Fruit fly (Drosophila melanogaster): ENCODE data around the gene CG10793.

The CG10793 gene

dm6 chrX:3311312-3311711 lies 4.9 kb downstream of the CG10793 start:
- TF ChIP-seq CG10348 (GFP tag; IDR thresholded peaks at IDR 0.05) (no peak), fd96Ca (GFP tag; IDR thresholded peaks at IDR 0.05) (no peak), CG8301 (tag; optimal IDR thresholded peaks at IDR 0.05) (no peak), CG9948 (tag; optimal IDR thresholded peaks at IDR 0.05) (no peak), CG4496 (GFP tag; IDR thresholded peaks at IDR 0.05) (no peak)

dm6 chrX:3310827-3311226 lies 5.4 kb downstream of the CG10793 start:
- TF ChIP-seq rn (GFP tag; IDR thresholded peaks at IDR 0.05) (0 out of 2 replicates have a peak, but pooled peaks have one; percentile 51), gl (tag; optimal IDR thresholded peaks at IDR 0.05) (peak; percentile 61), CG14655 (GFP tag; optimal IDR thresholded peaks at IDR 0.05) (peak; percentile 79), Pif1B (GFP tag; optimal IDR thresholded peaks at IDR 0.05) (peak; percentile 40), EcR (GFP tag; optimal IDR thresholded peaks at IDR 0.05) (no peak), CG17806 (tag; optimal IDR thresholded peaks at IDR 0.05) (peak; percentile 68), D1 (tag; optimal IDR thresholded peaks at IDR 0.05) (peak; percentile 28), Ets98B (GFP tag; IDR thresholded peaks at IDR 0.05) (peak; percentile 80), CG4496 (GFP tag; IDR thresholded peaks at IDR 0.05) (peak; percentile 91), fd96Ca (GFP tag; IDR thresholded peaks at IDR 0.05) (peak; percentile 85), Snoo (tag; optimal IDR thresholded peaks at IDR 0.05) (peak; percentile 11), CG8159 (tag; optimal IDR thresholded peaks at IDR 0.05) (peak; percentile 78), CG9948 (tag; optimal IDR thresholded peaks at IDR 0.05) (peak; percentile 64), CG10348 (GFP tag; IDR thresholded peaks at IDR 0.05) (no peak), CG12605 (GFP tag; IDR thresholded peaks at IDR 0.05) (peak; percentile 84), CG13204 (GFP tag; optimal IDR thresholded peaks at IDR 0.05) (peak; percentile 40), CG15710 (tag; optimal IDR thresholded peaks at IDR 0.05) (peak; percentile 71), CG8301 (tag; optimal IDR thresholded peaks at IDR 0.05) (peak; percentile 69), CG32121 (GFP tag; IDR thresholded peaks at IDR 0.05) (peak; percentile 70), CG34367 (tag; optimal IDR thresholded peaks at IDR 0.05) (peak; percentile 69), Pif1A (GFP tag; optimal IDR thresholded peaks at IDR 0.05) (peak; percentile 62)

- no peak for TF ChIP-seq Pif1B (GFP tag; optimal IDR thresholded peaks at IDR 0.05)
- TF ChIP-seq CG8159 (tag; optimal IDR thresholded peaks at IDR 0.05) = no peak
- no peak for TF ChIP-seq CG34367 (tag; optimal IDR thresholded peaks at IDR 0.05)
- no peak for TF ChIP-seq CG8301 (tag; optimal IDR thresholded peaks at IDR 0.05)
- no peak for TF ChIP-seq Snoo (tag; optimal IDR thresholded peaks at IDR 0.05)
- TF ChIP-seq CG17806 (tag; optimal IDR thresholded peaks at IDR 0.05) = no peak
- TF ChIP-seq CG10348 (GFP tag; IDR thresholded peaks at IDR 0.05) = no peak
- TF ChIP-seq CG12605 (GFP tag; IDR thresholded peaks at IDR 0.05) = no peak
Measured at dm6 chrX:3298926-3299325, 17.3 kb downstream of the CG10793 start.

dm6 chrX:3297444-3298300 lies 18.5 kb downstream of the CG10793 start:
- TF ChIP-seq rn (GFP tag; IDR thresholded peaks at IDR 0.05) = no peak
- TF ChIP-seq gl (tag; optimal IDR thresholded peaks at IDR 0.05) = no peak
- no peak for TF ChIP-seq Pif1A (GFP tag; optimal IDR thresholded peaks at IDR 0.05)
- TF ChIP-seq D1 (tag; optimal IDR thresholded peaks at IDR 0.05) = no peak
- no peak for TF ChIP-seq EcR (GFP tag; optimal IDR thresholded peaks at IDR 0.05)
- no peak for TF ChIP-seq CG12605 (GFP tag; IDR thresholded peaks at IDR 0.05)
- TF ChIP-seq Snoo (tag; optimal IDR thresholded peaks at IDR 0.05) = no peak
- no peak for TF ChIP-seq CG10348 (GFP tag; IDR thresholded peaks at IDR 0.05)
- TF ChIP-seq CG9948 (tag; optimal IDR thresholded peaks at IDR 0.05) = peak; percentile 19
- no peak for TF ChIP-seq CG13204 (GFP tag; optimal IDR thresholded peaks at IDR 0.05)
- TF ChIP-seq CG8159 (tag; optimal IDR thresholded peaks at IDR 0.05) = peak; percentile 6
- no peak for TF ChIP-seq Pif1B (GFP tag; optimal IDR thresholded peaks at IDR 0.05)
- TF ChIP-seq CG14655 (GFP tag; optimal IDR thresholded peaks at IDR 0.05) = peak; percentile 19
- TF ChIP-seq fd96Ca (GFP tag; IDR thresholded peaks at IDR 0.05) = peak; percentile 53; the same call in 2 of the 3 replicates
- TF ChIP-seq CG4496 (GFP tag; IDR thresholded peaks at IDR 0.05) = 0 out of 3 replicates have a peak, but pooled peaks have one; percentile 31
- TF ChIP-seq CG17806 (tag; optimal IDR thresholded peaks at IDR 0.05) = peak; percentile 14
- TF ChIP-seq CG34367 (tag; optimal IDR thresholded peaks at IDR 0.05) = no peak
- peak; percentile 1 for TF ChIP-seq CG8301 (tag; optimal IDR thresholded peaks at IDR 0.05)
- no peak for TF ChIP-seq CG32121 (GFP tag; IDR thresholded peaks at IDR 0.05)
- TF ChIP-seq Ets98B (GFP tag; IDR thresholded peaks at IDR 0.05) = no peak
- no peak for TF ChIP-seq CG15710 (tag; optimal IDR thresholded peaks at IDR 0.05)

dm6 chrX:3296032-3296431 lies 20.2 kb downstream of the CG10793 start:
- TF ChIP-seq Pif1A (GFP tag; optimal IDR thresholded peaks at IDR 0.05) (peak; percentile 49), D1 (tag; optimal IDR thresholded peaks at IDR 0.05) (no peak), rn (GFP tag; IDR thresholded peaks at IDR 0.05) (no peak), CG32121 (GFP tag; IDR thresholded peaks at IDR 0.05) (peak; percentile 45; the same call in 1 of the 2 replicates), CG9948 (tag; optimal IDR thresholded peaks at IDR 0.05) (peak; percentile 45), Ets98B (GFP tag; IDR thresholded peaks at IDR 0.05) (no peak), CG12605 (GFP tag; IDR thresholded peaks at IDR 0.05) (no peak), CG17806 (tag; optimal IDR thresholded peaks at IDR 0.05) (peak; percentile 60), CG34367 (tag; optimal IDR thresholded peaks at IDR 0.05) (peak; percentile 5), CG4496 (GFP tag; IDR thresholded peaks at IDR 0.05) (peak; percentile 49; the same call in 1 of the 3 replicates), CG8159 (tag; optimal IDR thresholded peaks at IDR 0.05) (peak; percentile 36), Pif1B (GFP tag; optimal IDR thresholded peaks at IDR 0.05) (peak; percentile 25), CG8301 (tag; optimal IDR thresholded peaks at IDR 0.05) (peak; percentile 20), CG15710 (tag; optimal IDR thresholded peaks at IDR 0.05) (peak; percentile 5), EcR (GFP tag; optimal IDR thresholded peaks at IDR 0.05) (no peak), CG14655 (GFP tag; optimal IDR thresholded peaks at IDR 0.05) (peak; percentile 10), fd96Ca (GFP tag; IDR thresholded peaks at IDR 0.05) (no peak), Snoo (tag; optimal IDR thresholded peaks at IDR 0.05) (no peak), gl (tag; optimal IDR thresholded peaks at IDR 0.05) (no peak), CG13204 (GFP tag; optimal IDR thresholded peaks at IDR 0.05) (no peak), CG10348 (GFP tag; IDR thresholded peaks at IDR 0.05) (no peak)

All from whole organism, pupa.